Worm (Caenorhabditis elegans) whole organism, L4 larva: Measurements from ENCODE around the gene ZK287.9.

Source experiments
- ama-1 ChIP-seq: fragments of 150-350 bp; optimal IDR thresholded peaks from 2 replicates; lab custom pipeline; 2014; ENCODE audit warnings: inconsistent platforms, mixed read lengths
- daf-12 ChIP-seq: fragments of 150-350 bp; optimal IDR thresholded peaks from 2 replicates; lab custom pipeline; 2014; ENCODE audit warnings: missing biosample characterization, missing genetic modification reagents, missing genetic modification characterization
- daf-19 ChIP-seq: fragments of 200-800 bp; sonication (Bioruptor generic); conservative IDR thresholded peaks from 2 replicates; pipeline ENCODE4 v1.3.6; 2022; ENCODE audit warnings: missing genetic modification characterization, missing compliant biosample characterization
- daf-8 ChIP-seq: fragments of 200-800 bp; sonication (Bioruptor generic); IDR thresholded peaks from 2 replicates; pipeline ENCODE4 v1.3.6; 2022; ENCODE audit warnings: missing genetic modification characterization, missing compliant biosample characterization
- dve-1 ChIP-seq: sonication (generic microtip); optimal IDR thresholded peaks from 2 replicates; lab custom pipeline; 2017; ENCODE audit warnings: antibody characterized with exemption, mild to moderate bottlenecking, missing genetic modification characterization, missing compliant biosample characterization; ENCODE audit not compliant: insufficient read depth
- lir-3 ChIP-seq: sonication (generic microtip); optimal IDR thresholded peaks from 2 replicates; lab custom pipeline; 2016; ENCODE audit warnings: mild to moderate bottlenecking, missing genetic modification characterization, missing compliant biosample characterization
- mdl-1 ChIP-seq, 2 experiments: fragments of 150-350 bp in 1 of 2; sonication (generic microtip) in 1 of 2; optimal IDR thresholded peaks; 2 replicates each; lab custom pipeline; 2014 to 2017; ENCODE audit warnings: missing biosample characterization in 2 of 2, missing genetic modification characterization in 2 of 2
- mxl-2 ChIP-seq: fragments of 200-800 bp; sonication (Bioruptor generic); conservative IDR thresholded peaks from 2 replicates; pipeline ENCODE4 v1.3.6; 2022; ENCODE audit warnings: missing genetic modification reagents, missing genetic modification characterization, missing compliant biosample characterization
- nhr-237 ChIP-seq: sonication (generic microtip); optimal IDR thresholded peaks from 2 replicates; lab custom pipeline; 2017; ENCODE audit warnings: missing biosample characterization, missing genetic modification characterization
- nhr-77 ChIP-seq: fragments of 150-350 bp; optimal IDR thresholded peaks from 2 replicates; lab custom pipeline; 2014; ENCODE audit warnings: missing biosample characterization, missing genetic modification characterization
- zfp-3 ChIP-seq: fragments of 200-800 bp; sonication (Bioruptor generic); conservative IDR thresholded peaks from 2 replicates; pipeline ENCODE4 v1.3.6; 2022; ENCODE audit warnings: missing genetic modification reagents, missing genetic modification characterization, missing compliant biosample characterization

- TF ChIP-seq ama-1 (no peak), daf-12 (tag; lab: Kevin White, UChicago) (no peak), lir-3 (tag; lab: Kevin White, UChicago) (no peak), daf-19 (no peak), mxl-2 (GFP tag; lab: Robert Waterston, UW) (no peak), dve-1 (tag; lab: Kevin White, UChicago) (no peak), daf-8 (no peak), zfp-3 (GFP tag; lab: Robert Waterston, UW) (no peak), nhr-77 (tag; lab: Kevin White, UChicago) (no peak), mdl-1 (tag; optimal IDR thresholded peaks at IDR 0.05; lab: Kevin White, UChicago) (no peak), nhr-237 (tag; lab: Kevin White, UChicago) (no peak)
Measured at ce11 chrV:9632348-9632747, 46.8 kb upstream of the ZK287.9 start.
